Worm (Caenorhabditis elegans) whole organism, L4/young adult: Measurements from ENCODE around the gene T03G6.7.

Experiments used
- W03F9.2 ChIP-seq: fragments of 150-350 bp; optimal IDR thresholded peaks from 2 replicates; lab custom pipeline; 2014; ENCODE audit warnings: missing biosample characterization, missing genetic modification characterization
- him-1 ChIP-seq: sonication (generic microtip); optimal IDR thresholded peaks from 2 replicates; lab custom pipeline; 2016; ENCODE audit warnings: missing genotype, missing genetic modification reagents, missing genetic modification characterization, missing compliant biosample characterization

DNA sequence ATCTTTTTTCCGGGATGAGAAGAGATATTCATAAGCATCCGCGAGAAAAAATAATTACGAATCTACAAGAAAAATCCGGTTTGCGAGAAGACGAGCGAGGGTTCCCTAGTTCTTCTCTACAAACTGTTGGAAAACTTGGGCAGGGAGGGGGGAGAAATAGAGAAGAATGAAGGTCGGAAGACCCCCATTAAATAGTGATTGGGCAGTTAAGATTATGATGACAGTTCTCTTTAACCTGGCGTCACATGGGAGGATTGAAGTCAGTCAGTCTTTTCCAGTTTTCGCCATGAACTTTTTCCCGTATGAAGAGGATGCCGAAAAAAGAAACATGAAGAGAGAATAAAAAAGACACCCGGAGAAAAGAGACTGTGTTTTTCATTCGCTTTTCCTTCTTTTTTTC is 3.1 kb upstream of the T03G6.7 start:
- TF ChIP-seq W03F9.2 (tag; lab: Kevin White, UChicago) (no peak), him-1 (tag; lab: Kevin White, UChicago) (no peak)
